Worm (Caenorhabditis elegans): ENCODE data around the gene cyp-13A2.

The cyp-13A2 gene

ce11 chrII:9774653-9775052 lies 12.8 kb downstream of the cyp-13A2 start (continued):
- TF ChIP-seq rpc-1 (optimal IDR thresholded peaks at IDR 0.05), result peak; percentile 95
- peak; percentile 91 for TF ChIP-seq rpc-1 (tag; optimal IDR thresholded peaks at IDR 0.05)
- no peak for TF ChIP-seq nhr-120 (GFP tag; IDR thresholded peaks at IDR 0.05)
- peak; percentile 65 for TF ChIP-seq ztf-18 (tag; optimal IDR thresholded peaks at IDR 0.05)
- no peak for TF ChIP-seq F55B11.4 (tag; optimal IDR thresholded peaks at IDR 0.05; ENCODE audit: borderline replicate concordance, insufficient read depth)
- 0 out of 2 replicates have a peak, but pooled peaks have one; percentile 19 for TF ChIP-seq aptf-3 (GFP tag; IDR thresholded peaks at IDR 0.05)
- no peak for TF ChIP-seq F39B2.1 (GFP tag; IDR thresholded peaks at IDR 0.05)
- 0 out of 2 replicates have a peak, but pooled peaks have one; percentile 77 for TF ChIP-seq nfya-2 (GFP tag; IDR thresholded peaks at IDR 0.05)
- no peak for TF ChIP-seq F37B4.10 (GFP tag; IDR thresholded peaks at IDR 0.05)
- no peak for TF ChIP-seq K12H6.12 (tag; optimal IDR thresholded peaks at IDR 0.05)
- TF ChIP-seq cebp-2 (GFP tag; IDR thresholded peaks at IDR 0.05), result peak; percentile 74; the same call in 1 of the 2 replicates
- no peak for TF ChIP-seq ccch-3 (GFP tag; optimal IDR thresholded peaks at IDR 0.05)
- TF ChIP-seq madf-3 (GFP tag; IDR thresholded peaks at IDR 0.05), result 0 out of 2 replicates have a peak, but pooled peaks have one; percentile 68
- no peak for TF ChIP-seq lin-54 (GFP tag; optimal IDR thresholded peaks at IDR 0.05)

ce11 chrII:9773892-9774581 lies 13.4 kb downstream of the cyp-13A2 start, which contains the start of gene ZK1321.4:
Gene ZK1321.4, minus strand, starts transcription at chrII:9773942.
- TF ChIP-seq sdz-38 (tag; optimal IDR thresholded peaks at IDR 0.05) (no peak), snpc-4 (GFP tag; optimal IDR thresholded peaks at IDR 0.05) (no peak), snpc-4 (tag; optimal IDR thresholded peaks at IDR 0.05) (no peak), let-607 (tag; optimal IDR thresholded peaks at IDR 0.05) (no peak), athp-1 (tag; optimal IDR thresholded peaks at IDR 0.05) (no peak), ceh-79 (tag; optimal IDR thresholded peaks at IDR 0.05) (no peak), mxl-1 (tag; optimal IDR thresholded peaks at IDR 0.05) (no peak)

ce11 chrII:9769797-9770520 lies 17.5 kb downstream of the cyp-13A2 start, which contains the start of gene aqp-10:
Gene aqp-10, minus strand, starts transcription at chrII:9769847.
- TF ChIP-seq zfh-2 (GFP tag; conservative IDR thresholded peaks at IDR 0.05) (no peak), zim-3 (tag; optimal IDR thresholded peaks at IDR 0.05) (no peak), lsl-1 (GFP tag; optimal IDR thresholded peaks at IDR 0.05) (no peak), snpc-4 (GFP tag; optimal IDR thresholded peaks at IDR 0.05) (no peak), snpc-4 (tag; optimal IDR thresholded peaks at IDR 0.05) (peak in 2 of 4 experiments; percentile 34 to 47), T07F8.4 (tag; optimal IDR thresholded peaks at IDR 0.05) (no peak), fkh-3 (tag; optimal IDR thresholded peaks at IDR 0.05) (no peak), mcd-1 (GFP tag; IDR thresholded peaks at IDR 0.05) (0 out of 2 replicates have a peak, but pooled peaks have one; percentile 26), lin-35 (GFP tag; optimal IDR thresholded peaks at IDR 0.05) (no peak), nhr-80 (tag; optimal IDR thresholded peaks at IDR 0.05) (peak; percentile 82), mel-28 (tag; optimal IDR thresholded peaks at IDR 0.05; ENCODE audit: borderline replicate concordance) (no peak), nhr-27 (tag; optimal IDR thresholded peaks at IDR 0.05) (no peak), nhr-179 (tag; optimal IDR thresholded peaks at IDR 0.05) (no peak), pbrm-1 (GFP tag; IDR thresholded peaks at IDR 0.05) (0 out of 2 replicates have a peak, but pooled peaks have one; percentile 34), mes-4 (tag; optimal IDR thresholded peaks at IDR 0.05) (no peak), ztf-18 (tag; optimal IDR thresholded peaks at IDR 0.05) (no peak), F55B11.4 (tag; optimal IDR thresholded peaks at IDR 0.05; ENCODE audit: borderline replicate concordance, insufficient read depth) (no peak), dpff-1 (tag; optimal IDR thresholded peaks at IDR 0.05) (no peak), hmg-1.2 (GFP tag; IDR thresholded peaks at IDR 0.05) (0 out of 2 replicates have a peak, but pooled peaks have one; percentile 14), T26A5.8 (tag; optimal IDR thresholded peaks at IDR 0.05) (no peak), aptf-2 (GFP tag; conservative IDR thresholded peaks at IDR 0.05) (no peak), F22D6.2 (tag; optimal IDR thresholded peaks at IDR 0.05) (no peak), aptf-3 (GFP tag; IDR thresholded peaks at IDR 0.05) (no peak), attf-3 (GFP tag; conservative IDR thresholded peaks at IDR 0.05) (no peak), unc-62 (GFP tag; optimal IDR thresholded peaks at IDR 0.05) (no peak), snpc-1.1 (tag; optimal IDR thresholded peaks at IDR 0.05; ENCODE audit: insufficient read depth) (no peak), lin-40 (tag; optimal IDR thresholded peaks at IDR 0.05) (peak; percentile 11), madf-8 (GFP tag; conservative IDR thresholded peaks at IDR 0.05) (no peak)

All from whole organism, young adult.